Worm (Caenorhabditis elegans) whole organism, young adult: ENCODE data around the gene T01D3.3.
A peak's percentile ranks its signal among the peaks of the same experiment; 100 is the strongest.

Experiments
- B0035.1 ChIP-seq: sonication (generic microtip); optimal IDR thresholded peaks from 2 replicates; lab custom pipeline; 2016; ENCODE audit warnings: missing genetic modification characterization, mild to moderate bottlenecking, missing compliant biosample characterization, missing genotype, missing genetic modification reagents
- B0336.3 ChIP-seq: fragments of 200-800 bp; sonication (Bioruptor generic); IDR thresholded peaks from 2 replicates; pipeline ENCODE4 v1.3.6; 2022; ENCODE audit warnings: missing genetic modification characterization, missing compliant biosample characterization
- C17E4.6 ChIP-seq: fragments of 200-800 bp; sonication (Bioruptor generic); IDR thresholded peaks from 2 replicates; pipeline ENCODE4 v1.3.6; 2022; ENCODE audit warnings: missing genetic modification reagents, missing genetic modification characterization, missing compliant biosample characterization
- F33H1.4 ChIP-seq: fragments of 200-800 bp; sonication (Bioruptor generic); IDR thresholded peaks from 2 replicates; pipeline ENCODE4 v1.3.6; 2022; ENCODE audit warnings: missing genetic modification reagents, missing genetic modification characterization, missing compliant biosample characterization
- F52B5.7 ChIP-seq: sonication (generic microtip); optimal IDR thresholded peaks from 2 replicates; lab custom pipeline; 2016; ENCODE audit warnings: mild to moderate bottlenecking, missing genetic modification characterization, missing compliant biosample characterization
- K12H6.12 ChIP-seq: fragments of 200-800 bp; sonication (Bioruptor generic); optimal IDR thresholded peaks from 2 replicates; lab custom pipeline; 2018; ENCODE audit warnings: mild to moderate bottlenecking, missing genetic modification characterization, missing compliant biosample characterization
- T07F8.4 ChIP-seq: sonication (generic microtip); optimal IDR thresholded peaks from 2 replicates; lab custom pipeline; 2016; ENCODE audit warnings: mild to moderate bottlenecking, missing genetic modification characterization, moderate library complexity, missing compliant biosample characterization
- T26A5.8 ChIP-seq: sonication (generic microtip); optimal IDR thresholded peaks from 2 replicates; lab custom pipeline; 2016; ENCODE audit warnings: missing genetic modification characterization, missing compliant biosample characterization
- akir-1 ChIP-seq: fragments of 200-800 bp; sonication (Bioruptor generic); optimal IDR thresholded peaks from 2 replicates; lab custom pipeline; 2018; ENCODE audit warnings: mild to moderate bottlenecking, missing genetic modification characterization, moderate library complexity, missing compliant biosample characterization
- attf-3 ChIP-seq: fragments of 200-800 bp; sonication (Bioruptor generic); conservative IDR thresholded peaks from 2 replicates; pipeline ENCODE4 v1.3.6; 2022; ENCODE audit warnings: missing genetic modification reagents, missing genetic modification characterization, missing compliant biosample characterization
- attf-6 ChIP-seq: fragments of 200-800 bp; sonication (Bioruptor generic); IDR thresholded peaks from 2 replicates; pipeline ENCODE4 v1.3.6; 2022; ENCODE audit warnings: missing genetic modification reagents, missing genetic modification characterization, missing compliant biosample characterization
- ccch-3 ChIP-seq: fragments of 200-800 bp; sonication (Bioruptor generic); optimal IDR thresholded peaks from 2 replicates; lab custom pipeline; 2018; ENCODE audit warnings: mild to moderate bottlenecking, missing genetic modification characterization, missing compliant biosample characterization
- cebp-1 ChIP-seq, 2 experiments: fragments of 200-800 bp in 1 of 2; sonication (Bioruptor generic) in 1 of 2; sonication (generic microtip) in 1 of 2; IDR thresholded peaks in 1 of 2; optimal IDR thresholded peaks in 1 of 2; 2 replicates each; pipeline versions ENCODE4 v1.3.6 to Lab custom; 2017 to 2022; ENCODE audit warnings: missing compliant biosample characterization in 2 of 2, missing genetic modification characterization in 2 of 2, mild to moderate bottlenecking in 1 of 2, missing genetic modification reagents in 1 of 2, moderate library complexity in 1 of 2
- cebp-2 ChIP-seq: fragments of 200-800 bp; sonication (Bioruptor generic); IDR thresholded peaks from 2 replicates; pipeline ENCODE4 v1.3.6; 2022; ENCODE audit warnings: missing genetic modification characterization, missing compliant biosample characterization
- die-1 ChIP-seq: sonication (generic microtip); optimal IDR thresholded peaks from 2 replicates; lab custom pipeline; 2016; ENCODE audit warnings: missing genotype, mild to moderate bottlenecking, missing genetic modification characterization, missing compliant biosample characterization
- efl-1 ChIP-seq: fragments of 150-350 bp; optimal IDR thresholded peaks from 2 replicates; lab custom pipeline; 2014; ENCODE audit warnings: missing biosample characterization, missing genetic modification reagents, missing genetic modification characterization
- egl-44 ChIP-seq: fragments of 200-800 bp; sonication (Bioruptor generic); IDR thresholded peaks from 2 replicates; pipeline ENCODE4 v1.3.6; 2022; ENCODE audit warnings: missing genetic modification reagents, missing genetic modification characterization, missing compliant biosample characterization
- ekl-4 ChIP-seq: fragments of 200-800 bp; sonication (Bioruptor generic); IDR thresholded peaks from 2 replicates; pipeline ENCODE4 v1.3.6; 2022; ENCODE audit warnings: missing genetic modification reagents, missing genetic modification characterization, missing compliant biosample characterization
- ets-4 ChIP-seq: fragments of 200-800 bp; sonication (Bioruptor generic); optimal IDR thresholded peaks from 2 replicates; lab custom pipeline; 2018; ENCODE audit warnings: mild to moderate bottlenecking, missing genetic modification characterization, missing compliant biosample characterization
- fkh-3 ChIP-seq: sonication (generic microtip); optimal IDR thresholded peaks from 2 replicates; lab custom pipeline; 2016; ENCODE audit warnings: mild to moderate bottlenecking, missing genetic modification characterization, missing compliant biosample characterization
- hmg-1.2 ChIP-seq: fragments of 200-800 bp; sonication (Bioruptor generic); IDR thresholded peaks from 2 replicates; pipeline ENCODE4 v1.3.6; 2022; ENCODE audit warnings: missing genetic modification reagents, missing genetic modification characterization, missing compliant biosample characterization
- let-607 ChIP-seq, 2 experiments: fragments of 200-800 bp in 1 of 2; sonication (Bioruptor generic) in 1 of 2; sonication (generic microtip) in 1 of 2; optimal IDR thresholded peaks; 2 replicates each; lab custom pipeline; 2016 to 2018; ENCODE audit warnings: mild to moderate bottlenecking in 2 of 2, missing compliant biosample characterization in 2 of 2, missing genetic modification characterization in 2 of 2, moderate library complexity in 2 of 2, missing genotype in 1 of 2
- lin-26 ChIP-seq: fragments of 200-800 bp; sonication (Bioruptor generic); IDR thresholded peaks from 2 replicates; pipeline ENCODE4 v1.3.6; 2022; ENCODE audit warnings: missing genetic modification reagents, missing genetic modification characterization, missing compliant biosample characterization
- lin-35 ChIP-seq, 3 experiments: fragments of 150-350 bp in 2 of 3; sonication (generic microtip) in 1 of 3; optimal IDR thresholded peaks; 2 replicates each; lab custom pipeline; 2014 to 2018; ENCODE audit warnings: missing biosample characterization in 3 of 3, missing genetic modification characterization in 3 of 3, missing genetic modification reagents in 3 of 3
- lin-40 ChIP-seq: sonication (generic microtip); optimal IDR thresholded peaks from 2 replicates; lab custom pipeline; 2016; ENCODE audit warnings: missing genetic modification characterization, mild to moderate bottlenecking, missing compliant biosample characterization, missing genotype, missing genetic modification reagents
- lin-54 ChIP-seq: fragments of 200-800 bp; sonication (Bioruptor generic); optimal IDR thresholded peaks from 2 replicates; lab custom pipeline; 2018; ENCODE audit warnings: mild to moderate bottlenecking, missing genetic modification characterization, missing compliant biosample characterization
- lir-1 ChIP-seq: fragments of 200-800 bp; sonication (Bioruptor generic); conservative IDR thresholded peaks from 2 replicates; pipeline ENCODE4 v1.3.6; 2022; ENCODE audit warnings: missing genetic modification reagents, missing genetic modification characterization, missing compliant biosample characterization
- madf-6 ChIP-seq: fragments of 200-800 bp; sonication (Bioruptor generic); IDR thresholded peaks from 2 replicates; pipeline ENCODE4 v1.3.6; 2022; ENCODE audit warnings: missing genetic modification reagents, missing genetic modification characterization, missing compliant biosample characterization
- madf-8 ChIP-seq: fragments of 200-800 bp; sonication (Bioruptor generic); conservative IDR thresholded peaks from 2 replicates; pipeline ENCODE4 v1.3.6; 2022; ENCODE audit warnings: missing genetic modification reagents, missing genetic modification characterization, missing compliant biosample characterization
- mcd-1 ChIP-seq: fragments of 200-800 bp; sonication (Bioruptor generic); IDR thresholded peaks from 2 replicates; pipeline ENCODE4 v1.3.6; 2022; ENCODE audit warnings: missing genetic modification reagents, missing genetic modification characterization, missing compliant biosample characterization
- nfyb-1 ChIP-seq: fragments of 200-800 bp; sonication (Bioruptor generic); IDR thresholded peaks from 2 replicates; pipeline ENCODE4 v1.3.6; 2022; ENCODE audit warnings: missing genetic modification reagents, missing genetic modification characterization, missing compliant biosample characterization
- nhr-80 ChIP-seq: sonication (generic microtip); optimal IDR thresholded peaks from 2 replicates; lab custom pipeline; 2016; ENCODE audit warnings: missing genetic modification characterization, missing compliant biosample characterization
- pha-4 ChIP-seq: fragments of 150-350 bp; sonication (generic microtip); optimal IDR thresholded peaks from 2 replicates; lab custom pipeline; 2014; ENCODE audit warnings: missing biosample characterization, missing genetic modification reagents, missing genetic modification characterization
- rcor-1 ChIP-seq: fragments of 200-800 bp; sonication (Bioruptor generic); IDR thresholded peaks from 2 replicates; pipeline ENCODE4 v1.3.6; 2022; ENCODE audit warnings: missing genetic modification reagents, missing genetic modification characterization, missing compliant biosample characterization
- rec-8 ChIP-seq, 2 experiments: sonication (generic microtip); optimal IDR thresholded peaks; 2 replicates each; lab custom pipeline; 2016; ENCODE audit warnings: mild to moderate bottlenecking in 2 of 2, missing genetic modification characterization in 2 of 2, missing genetic modification reagents in 2 of 2, missing genotype in 2 of 2, missing biosample characterization in 1 of 2, missing compliant biosample characterization in 1 of 2, moderate library complexity in 1 of 2
- sea-2 ChIP-seq: fragments of 200-800 bp; sonication (Bioruptor generic); IDR thresholded peaks from 2 replicates; pipeline ENCODE4 v1.3.6; 2022; ENCODE audit warnings: missing genetic modification characterization, missing compliant biosample characterization
- snpc-4 ChIP-seq, 5 experiments: fragments of 150-350 bp in 1 of 5; sonication (generic microtip) in 4 of 5; optimal IDR thresholded peaks; 2 replicates each; lab custom pipeline; 2014 to 2018; ENCODE audit warnings: missing genetic modification characterization in 5 of 5, missing biosample characterization in 3 of 5, antibody characterized with exemption in 2 of 5, mild to moderate bottlenecking in 2 of 5, missing compliant biosample characterization in 2 of 5, missing genotype in 2 of 5, moderate library complexity in 2 of 5, missing genetic modification reagents in 1 of 5
- somi-1 ChIP-seq: fragments of 200-800 bp; sonication (Bioruptor generic); optimal IDR thresholded peaks from 2 replicates; lab custom pipeline; 2018; ENCODE audit warnings: mild to moderate bottlenecking, missing genetic modification characterization, missing compliant biosample characterization
- xnd-1 ChIP-seq: sonication (generic microtip); optimal IDR thresholded peaks from 2 replicates; lab custom pipeline; 2016; ENCODE audit warnings: missing genotype, missing genetic modification reagents, missing genetic modification characterization, missing compliant biosample characterization
- zfh-2 ChIP-seq: fragments of 200-800 bp; sonication (Bioruptor generic); conservative IDR thresholded peaks from 2 replicates; pipeline ENCODE4 v1.3.6; 2022; ENCODE audit warnings: missing genetic modification reagents, missing genetic modification characterization, missing compliant biosample characterization
- ztf-25 ChIP-seq: fragments of 200-800 bp; sonication (Bioruptor generic); IDR thresholded peaks from 2 replicates; pipeline ENCODE4 v1.3.6; 2022; ENCODE audit warnings: missing genetic modification reagents, missing genetic modification characterization, missing compliant biosample characterization

Gene T01D3.3

ce11 chrV:13664340-13664916 lies 39.6 kb upstream of the T01D3.3 start (continued):
- TF ChIP-seq F52B5.7 (tag; lab: Kevin White, UChicago) (no peak), T26A5.8 (tag; lab: Kevin White, UChicago) (no peak), F33H1.4 (GFP tag; lab: Robert Waterston, UW) (peak; percentile 42), mcd-1 (peak; percentile 50), C17E4.6 (GFP tag; lab: Robert Waterston, UW) (no peak), efl-1 (GFP tag; lab: Kevin White, UChicago) (peak; percentile 59), xnd-1 (tag; lab: Kevin White, UChicago) (peak; percentile 20), attf-3 (GFP tag; lab: Robert Waterston, UW) (no peak), ets-4 (GFP tag; lab: Kevin White, UChicago) (no peak), lin-54 (GFP tag; lab: Kevin White, UChicago) (peak; percentile 38), K12H6.12 (tag; lab: Kevin White, UChicago) (no peak), T07F8.4 (tag; lab: Kevin White, UChicago) (no peak), ztf-25 (no peak), zfh-2 (GFP tag; lab: Robert Waterston, UW) (no peak), akir-1 (GFP tag; lab: Kevin White, UChicago) (no peak), rcor-1 (GFP tag; lab: Robert Waterston, UW) (no peak), ccch-3 (GFP tag; lab: Kevin White, UChicago) (no peak), fkh-3 (tag; lab: Kevin White, UChicago) (no peak), somi-1 (no peak), egl-44 (no peak), attf-6 (GFP tag; lab: Robert Waterston, UW) (no peak), die-1 (tag; lab: Kevin White, UChicago) (no peak)

- TF ChIP-seq cebp-2, result no peak
- no peak for TF ChIP-seq let-607 (tag; optimal IDR thresholded peaks at IDR 0.05; lab: Kevin White, UChicago)
- peak; percentile 20 for TF ChIP-seq F52B5.7 (tag; lab: Kevin White, UChicago)
- TF ChIP-seq madf-6 (GFP tag; lab: Robert Waterston, UW), result 0 out of 2 replicates have a peak, but pooled peaks have one; percentile 5
- no peak for TF ChIP-seq cebp-1 (GFP tag; IDR thresholded peaks at IDR 0.05; lab: Robert Waterston, UW)
- peak; percentile 27 for TF ChIP-seq cebp-1 (tag; optimal IDR thresholded peaks at IDR 0.05; lab: Kevin White, UChicago)
- 0 out of 2 replicates have a peak, but pooled peaks have one; percentile 32 for TF ChIP-seq lin-26 (GFP tag; lab: Robert Waterston, UW)
- TF ChIP-seq egl-44, result 0 out of 2 replicates have a peak, but pooled peaks have one; percentile 16
- peak; percentile 41; the same call in 1 of the 2 replicates for TF ChIP-seq hmg-1.2 (GFP tag; lab: Robert Waterston, UW)
Observed at ce11 chrV:13665089-13665488, 39.0 kb upstream of the T01D3.3 start, which contains the start of gene rde-12. TSS of gene rde-12 (plus strand) at chrV:13665389.

ce11 chrV:13666460-13666859 lies 37.6 kb upstream of the T01D3.3 start:
- TF ChIP-seq rec-8 (tag; optimal IDR thresholded peaks at IDR 0.05; lab: Kevin White, UChicago), result no peak
- no peak for TF ChIP-seq T26A5.8 (tag; lab: Kevin White, UChicago)
- TF ChIP-seq lin-26 (GFP tag; lab: Robert Waterston, UW), result no peak
- no peak for TF ChIP-seq ekl-4 (GFP tag; lab: Robert Waterston, UW)
- TF ChIP-seq nhr-80 (tag; lab: Kevin White, UChicago), result no peak
- no peak for TF ChIP-seq snpc-4 (GFP tag; optimal IDR thresholded peaks at IDR 0.05; lab: Kevin White, UChicago)
- no peak for TF ChIP-seq snpc-4 (tag; optimal IDR thresholded peaks at IDR 0.05; lab: Kevin White, UChicago)
- TF ChIP-seq B0336.3, result no peak
- no peak for TF ChIP-seq lin-35 (GFP tag; optimal IDR thresholded peaks at IDR 0.05; lab: Kevin White, UChicago)
- no peak for TF ChIP-seq madf-8
- no peak for TF ChIP-seq cebp-1 (GFP tag; IDR thresholded peaks at IDR 0.05; lab: Robert Waterston, UW)
- TF ChIP-seq cebp-1 (tag; optimal IDR thresholded peaks at IDR 0.05; lab: Kevin White, UChicago), result no peak
- no peak for TF ChIP-seq attf-6 (GFP tag; lab: Robert Waterston, UW)
- TF ChIP-seq sea-2 (GFP tag; lab: Robert Waterston, UW), result no peak
- no peak for TF ChIP-seq nfyb-1 (GFP tag; lab: Robert Waterston, UW)
- TF ChIP-seq B0035.1, result no peak
- no peak for TF ChIP-seq pha-4 (tag; lab: Kevin White, UChicago)
- TF ChIP-seq lin-40, result no peak
- TF ChIP-seq lir-1 (GFP tag; lab: Robert Waterston, UW), result no peak
